Worm (Caenorhabditis elegans) whole organism, L1 larva: ENCODE data around the gene nas-3.
A peak's percentile ranks its signal among the peaks of the same experiment; 100 is the strongest.

Source experiments
- ceh-82 ChIP-seq, 3 experiments: fragments of 150-350 bp in 1 of 3; sonication (generic microtip) in 2 of 3; optimal IDR thresholded peaks; 2 replicates each; lab custom pipeline; 2014 to 2017; ENCODE audit warnings: missing biosample characterization in 3 of 3, missing genetic modification characterization in 3 of 3
- fkh-10 ChIP-seq: sonication (generic microtip); optimal IDR thresholded peaks from 2 replicates; lab custom pipeline; 2017; ENCODE audit warnings: missing biosample characterization, missing genetic modification reagents, missing genetic modification characterization
- fos-1 ChIP-seq: fragments of 150-350 bp; optimal IDR thresholded peaks from 2 replicates; lab custom pipeline; 2014; ENCODE audit warnings: missing biosample characterization, missing genetic modification characterization
- lin-39 ChIP-seq: fragments of 150-350 bp; optimal IDR thresholded peaks from 2 replicates; lab custom pipeline; 2014; ENCODE audit warnings: missing biosample characterization, missing genetic modification reagents, missing genetic modification characterization
- lir-3 ChIP-seq: sonication (generic microtip); optimal IDR thresholded peaks from 2 replicates; lab custom pipeline; 2016; ENCODE audit warnings: mild to moderate bottlenecking, missing genetic modification characterization, moderate library complexity, missing compliant biosample characterization; ENCODE audit not compliant: poor library complexity
- nhr-84 ChIP-seq: sonication (generic microtip); optimal IDR thresholded peaks from 2 replicates; lab custom pipeline; 2017; ENCODE audit warnings: missing biosample characterization, missing genetic modification characterization
- vab-15 ChIP-seq: sonication (generic microtip); optimal IDR thresholded peaks from 2 replicates; lab custom pipeline; 2017; ENCODE audit warnings: missing genotype, mild to moderate bottlenecking, missing genetic modification characterization, missing compliant biosample characterization

DNA sequence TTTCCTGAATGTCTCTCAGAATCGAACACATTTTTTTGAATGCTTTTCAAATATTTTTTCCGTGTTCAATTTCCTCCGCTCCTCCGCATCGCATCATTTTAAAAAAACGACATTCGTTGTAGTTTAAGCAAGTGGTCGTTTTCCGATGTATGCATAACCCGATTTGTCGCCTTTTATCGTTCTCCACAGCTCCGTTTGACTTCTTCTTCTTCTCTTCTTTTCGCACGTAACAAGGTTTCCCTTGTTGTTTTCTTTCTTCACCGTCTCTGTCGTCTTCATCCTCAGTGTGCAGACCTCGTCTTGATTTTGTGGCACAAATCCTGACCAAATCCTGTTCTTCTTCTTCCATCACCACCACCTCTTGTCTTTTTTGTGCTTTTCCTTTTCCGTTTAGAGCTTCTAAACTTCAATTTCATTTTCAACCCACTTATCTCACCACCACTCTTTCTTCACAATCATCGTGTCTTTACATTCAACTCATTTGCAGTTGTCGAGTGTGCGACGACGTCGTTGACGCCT is 5.8 kb downstream of the nas-3 start, which contains the start of gene K06A4.2:
- TF ChIP-seq ceh-82 (tag; optimal IDR thresholded peaks at IDR 0.05; lab: Kevin White, UChicago) (no peak), lin-39 (tag; lab: Kevin White, UChicago) (no peak), fos-1 (tag; lab: Kevin White, UChicago) (no peak), lir-3 (no peak), fkh-10 (peak; percentile 90), nhr-84 (no peak), vab-15 (no peak)
